Worm (Caenorhabditis elegans) whole organism, midembryonic: ENCODE data around the gene fpn-1.2.

ENCODE experiments used
- T22C8.4 ChIP-seq: fragments of 200-800 bp; sonication (Bioruptor generic); IDR thresholded peaks from 2 replicates; pipeline ENCODE4 v1.3.6; 2022; ENCODE audit warnings: missing genetic modification characterization, missing compliant biosample characterization
- cog-1 ChIP-seq: sonication (generic microtip); optimal IDR thresholded peaks from 2 replicates; lab custom pipeline; 2016; ENCODE audit warnings: missing genetic modification characterization, missing compliant biosample characterization
- flt-1 ChIP-seq: fragments of 200-800 bp; sonication (Bioruptor generic); IDR thresholded peaks from 2 replicates; pipeline ENCODE4 v1.3.6; 2022; ENCODE audit warnings: missing genetic modification characterization, missing compliant biosample characterization
- klf-2 ChIP-seq: fragments of 200-800 bp; sonication (Bioruptor generic); conservative IDR thresholded peaks from 2 replicates; pipeline ENCODE4 v1.3.6; 2022; ENCODE audit warnings: missing genetic modification reagents, missing genetic modification characterization, missing compliant biosample characterization
- med-1 ChIP-seq: sonication (generic microtip); optimal IDR thresholded peaks from 2 replicates; lab custom pipeline; 2017; ENCODE audit warnings: missing genetic modification characterization, mild to moderate bottlenecking, missing compliant biosample characterization, antibody characterized with exemption, missing genetic modification reagents; ENCODE audit not compliant: insufficient read depth
- ref-1 ChIP-seq: fragments of 200-800 bp; sonication (Bioruptor generic); conservative IDR thresholded peaks from 2 replicates; pipeline ENCODE4 v1.3.6; 2022; ENCODE audit warnings: missing genetic modification reagents, missing genetic modification characterization, missing compliant biosample characterization
- tab-1 ChIP-seq: fragments of 200-800 bp; sonication (Bioruptor generic); IDR thresholded peaks from 2 replicates; pipeline ENCODE4 v1.3.6; 2022; ENCODE audit warnings: missing genetic modification characterization, missing compliant biosample characterization
- ztf-23 ChIP-seq: fragments of 200-800 bp; sonication (Bioruptor generic); IDR thresholded peaks from 2 replicates; pipeline ENCODE4 v1.3.6; 2022; ENCODE audit warnings: missing genetic modification reagents, missing genetic modification characterization, missing compliant biosample characterization
- ztf-29 ChIP-seq: fragments of 200-800 bp; sonication (Bioruptor generic); IDR thresholded peaks from 2 replicates; pipeline ENCODE4 v1.3.6; 2022; ENCODE audit warnings: missing genetic modification reagents, missing genetic modification characterization, missing compliant biosample characterization

DNA sequence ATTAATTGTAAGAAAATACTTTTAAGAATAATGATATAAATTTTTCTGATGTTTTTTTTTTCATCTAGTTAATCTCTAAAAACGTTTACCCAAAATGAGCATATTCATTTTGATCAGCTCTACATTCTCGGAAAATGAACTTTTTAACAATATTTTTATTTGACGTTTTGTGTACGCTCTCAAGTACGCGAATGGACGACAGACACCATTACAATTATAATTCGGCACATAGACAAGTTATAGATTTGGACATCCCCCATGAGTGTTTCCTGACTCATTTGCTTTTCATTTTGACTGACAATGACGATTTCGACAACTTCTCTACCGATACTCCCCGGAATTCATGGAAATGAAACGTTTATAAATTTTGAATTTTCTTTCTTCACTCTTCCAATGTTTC is 34.6 kb upstream of the fpn-1.2 start, which contains the start of gene sru-27:
- TF ChIP-seq flt-1 (GFP tag; lab: Robert Waterston, UW) (no peak), klf-2 (GFP tag; lab: Robert Waterston, UW) (no peak), ztf-29 (GFP tag; lab: Robert Waterston, UW) (no peak), med-1 (GFP tag; lab: Kevin White, UChicago) (no peak), T22C8.4 (GFP tag; lab: Robert Waterston, UW) (no peak), ztf-23 (GFP tag; lab: Robert Waterston, UW) (no peak), ref-1 (GFP tag; lab: Robert Waterston, UW) (no peak), tab-1 (no peak), cog-1 (tag; lab: Kevin White, UChicago) (no peak)
